Fruit fly (Drosophila melanogaster): ENCODE data around the gene CG17078.

The CG17078 gene

DNA sequence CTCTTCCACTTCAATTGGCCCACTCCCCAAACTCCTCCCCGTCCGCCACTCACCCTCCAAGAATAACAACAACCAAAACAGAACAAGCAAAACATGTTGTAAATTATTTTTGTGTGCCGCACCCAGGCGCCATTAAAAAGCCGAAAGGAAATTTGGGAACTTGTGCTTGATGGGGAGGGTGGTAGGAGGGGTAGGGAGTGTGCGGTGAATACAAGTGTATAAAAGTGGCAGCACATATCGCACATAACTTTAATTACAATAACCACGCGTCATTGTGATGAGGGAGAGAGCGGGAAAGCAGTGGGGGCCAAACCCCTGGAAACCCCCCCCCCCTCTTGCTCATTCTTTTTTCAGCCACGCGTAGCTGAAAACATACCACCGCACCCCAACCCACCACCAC, 29.1 kb upstream of the CG17078 start:
- TF ChIP-seq prd (optimal IDR thresholded peaks at IDR 0.05) (no peak), prd (GFP tag; IDR thresholded peaks at IDR 0.05) (no peak), Usf (GFP tag; optimal IDR thresholded peaks at IDR 0.05) (no peak), Atf6 (GFP tag; IDR thresholded peaks at IDR 0.05) (0 out of 2 replicates have a peak, but pooled peaks have one; percentile 13), cwo (GFP tag; optimal IDR thresholded peaks at IDR 0.05) (peak; percentile 19), btn (GFP tag; optimal IDR thresholded peaks at IDR 0.05) (no peak), CG12769 (tag; optimal IDR thresholded peaks at IDR 0.05) (peak; percentile 27), Eip74EF (GFP tag; optimal IDR thresholded peaks at IDR 0.05) (no peak), Bteb2 (GFP tag; optimal IDR thresholded peaks at IDR 0.05) (no peak), CG10543 (GFP tag; optimal IDR thresholded peaks at IDR 0.05) (peak; percentile 50), CG12071 (GFP tag; optimal IDR thresholded peaks at IDR 0.05) (no peak), sens-2 (GFP tag; IDR thresholded peaks at IDR 0.05) (no peak), crol (GFP tag; IDR thresholded peaks at IDR 0.05) (peak; percentile 98), schlank (tag; optimal IDR thresholded peaks at IDR 0.05) (peak; percentile 17), Hey (tag; optimal IDR thresholded peaks at IDR 0.05) (peak; percentile 49), lmd (GFP tag; IDR thresholded peaks at IDR 0.05) (no peak), oc (tag; optimal IDR thresholded peaks at IDR 0.05) (no peak), CG10654 (GFP tag; optimal IDR thresholded peaks at IDR 0.05) (no peak), sd (tag; optimal IDR thresholded peaks at IDR 0.05) (peak; percentile 54), ci (GFP tag; IDR thresholded peaks at IDR 0.05) (0 out of 3 replicates have a peak, but pooled peaks have one; percentile 13), CG11723 (GFP tag; optimal IDR thresholded peaks at IDR 0.05) (no peak), tup (GFP tag; optimal IDR thresholded peaks at IDR 0.05) (no peak), pnt (GFP tag; optimal IDR thresholded peaks at IDR 0.05) (no peak), CG2889 (GFP tag; IDR thresholded peaks at IDR 0.05) (0 out of 3 replicates have a peak, but pooled peaks have one; percentile 14), seq (GFP tag; IDR thresholded peaks at IDR 0.05) (no peak), CG9932 (GFP tag; IDR thresholded peaks at IDR 0.05) (0 out of 2 replicates have a peak, but pooled peaks have one; percentile 19), gce (GFP tag; IDR thresholded peaks at IDR 0.05) (no peak), Abd-B (GFP tag; optimal IDR thresholded peaks at IDR 0.05) (peak; percentile 11), Awh (GFP tag; IDR thresholded peaks at IDR 0.05) (0 out of 2 replicates have a peak, but pooled peaks have one; percentile 27), en (GFP tag; optimal IDR thresholded peaks at IDR 0.05) (no peak), sr (GFP tag; IDR thresholded peaks at IDR 0.05) (peak; percentile 11; the same call in 1 of the 3 replicates), kah (GFP tag; optimal IDR thresholded peaks at IDR 0.05) (peak; percentile 9), Jarid2 (GFP tag; optimal IDR thresholded peaks at IDR 0.05) (peak; percentile 0), hb (GFP tag; IDR thresholded peaks at IDR 0.05; ENCODE audit: partially characterized antibody) (0 out of 3 replicates have a peak, but pooled peaks have one; percentile 42), mirr (GFP tag; optimal IDR thresholded peaks at IDR 0.05) (peak; percentile 68), CG16863 (GFP tag; optimal IDR thresholded peaks at IDR 0.05) (no peak), kni (GFP tag; optimal IDR thresholded peaks at IDR 0.05) (peak; percentile 62), ara (GFP tag; IDR thresholded peaks at IDR 0.05) (0 out of 2 replicates have a peak, but pooled peaks have one; percentile 27), wor (GFP tag; IDR thresholded peaks at IDR 0.05) (no peak), yki (optimal IDR thresholded peaks at IDR 0.05) (no peak), CG9727 (GFP tag; optimal IDR thresholded peaks at IDR 0.05) (no peak), Dek (tag; optimal IDR thresholded peaks at IDR 0.05) (no peak), pros (GFP tag; optimal IDR thresholded peaks at IDR 0.05) (peak; percentile 23), CG7372 (GFP tag; IDR thresholded peaks at IDR 0.05) (no peak), abd-A (tag; optimal IDR thresholded peaks at IDR 0.05) (peak; percentile 93), CG15479 (GFP tag; optimal IDR thresholded peaks at IDR 0.05) (no peak), YL-1 (GFP tag; optimal IDR thresholded peaks at IDR 0.05) (no peak), ewg (GFP tag; optimal IDR thresholded peaks at IDR 0.05) (no peak), run (tag; optimal IDR thresholded peaks at IDR 0.05) (peak; percentile 39), bcd (GFP tag; optimal IDR thresholded peaks at IDR 0.05) (no peak), B-H2 (GFP tag; optimal IDR thresholded peaks at IDR 0.05) (no peak)
